Fruit fly (Drosophila melanogaster) whole organism, embryonic: ENCODE data around the gene CG43935.

Experiments used
- Atf-2 ChIP-seq: fragments of 200-800 bp; sonication (Bioruptor generic); optimal IDR thresholded peaks from 2 replicates; lab custom pipeline; 2016; ENCODE audit warnings: missing biosample characterization, missing genetic modification characterization
- CG10267 ChIP-seq: fragments of 200-800 bp; sonication (Bioruptor generic); optimal IDR thresholded peaks from 2 replicates; lab custom pipeline; 2018; ENCODE audit warnings: missing biosample characterization, mild to moderate bottlenecking, missing genetic modification characterization, moderate library complexity
- CG10543 ChIP-seq: fragments of 200-800 bp; sonication (Bioruptor generic); optimal IDR thresholded peaks from 3 replicates; lab custom pipeline; 2017; ENCODE audit warnings: missing biosample characterization, mild to moderate bottlenecking, missing genetic modification characterization, moderate library complexity
- CG11560 ChIP-seq: fragments of 200-800 bp; sonication (Bioruptor generic); IDR thresholded peaks from 3 replicates; pipeline ENCODE4 v1.3.6; 2022; ENCODE audit warnings: missing biosample characterization, missing genetic modification characterization
- CG12769 ChIP-seq: fragments of 200-800 bp; sonication (Bioruptor generic); optimal IDR thresholded peaks from 2 replicates; lab custom pipeline; 2019; ENCODE audit warnings: missing biosample characterization, mild to moderate bottlenecking, missing genetic modification characterization, moderate library complexity
- CG14050 ChIP-seq: fragments of 200-800 bp; sonication (Bioruptor generic); IDR thresholded peaks from 3 replicates; pipeline ENCODE4 v1.3.6; 2022; ENCODE audit warnings: missing biosample characterization, missing genetic modification characterization
- CG14965 ChIP-seq: fragments of 200-800 bp; sonication (Bioruptor generic); optimal IDR thresholded peaks from 2 replicates; lab custom pipeline; 2016; ENCODE audit warnings: missing biosample characterization, missing genetic modification characterization, borderline replicate concordance
- CG15269 ChIP-seq: fragments of 200-800 bp; sonication (Bioruptor generic); optimal IDR thresholded peaks from 2 replicates; lab custom pipeline; 2018; ENCODE audit warnings: missing biosample characterization, mild to moderate bottlenecking, missing genetic modification characterization, moderate library complexity
- CG15696 ChIP-seq: fragments of 200-800 bp; sonication (Bioruptor generic); optimal IDR thresholded peaks from 2 replicates; lab custom pipeline; 2019; ENCODE audit warnings: missing biosample characterization, mild to moderate bottlenecking, missing genetic modification characterization, moderate library complexity
- CG17802 ChIP-seq: fragments of 200-800 bp; sonication (Bioruptor generic); optimal IDR thresholded peaks from 2 replicates; lab custom pipeline; 2018; ENCODE audit warnings: missing biosample characterization, mild to moderate bottlenecking, missing genetic modification characterization, moderate library complexity
- CG1832 ChIP-seq: fragments of 200-800 bp; sonication (Bioruptor generic); optimal IDR thresholded peaks from 2 replicates; lab custom pipeline; 2017; ENCODE audit warnings: missing biosample characterization, mild to moderate bottlenecking, missing genetic modification characterization, inconsistent platforms
- CG3065 ChIP-seq: fragments of 200-800 bp; sonication (Bioruptor generic); optimal IDR thresholded peaks from 2 replicates; lab custom pipeline; 2016; ENCODE audit warnings: missing biosample characterization, missing genetic modification characterization
- CG33213 ChIP-seq: fragments of 200-800 bp; sonication (Bioruptor generic); optimal IDR thresholded peaks from 3 replicates; lab custom pipeline; 2016; ENCODE audit warnings: missing biosample characterization, missing genetic modification characterization
- CG3847 ChIP-seq: fragments of 200-800 bp; sonication (Bioruptor generic); IDR thresholded peaks from 2 replicates; pipeline ENCODE4 v1.3.6; 2022; ENCODE audit warnings: missing biosample characterization, missing genetic modification characterization
- CG3995 ChIP-seq: fragments of 200-800 bp; sonication (Bioruptor generic); optimal IDR thresholded peaks from 3 replicates; lab custom pipeline; 2016; ENCODE audit warnings: missing biosample characterization, missing genetic modification characterization
- CG4360 ChIP-seq: fragments of 200-800 bp; sonication (Bioruptor generic); IDR thresholded peaks from 2 replicates; pipeline ENCODE4 v1.3.6; 2022; ENCODE audit warnings: missing biosample characterization, missing genetic modification characterization
- CG4707 ChIP-seq: fragments of 200-800 bp; sonication (Bioruptor generic); optimal IDR thresholded peaks from 2 replicates; lab custom pipeline; 2018; ENCODE audit warnings: missing biosample characterization, mild to moderate bottlenecking, missing genetic modification characterization, moderate library complexity
- Camta ChIP-seq: fragments of 200-800 bp; sonication (Bioruptor generic); optimal IDR thresholded peaks from 2 replicates; lab custom pipeline; 2016; ENCODE audit warnings: missing biosample characterization, missing genetic modification characterization
- CrebB ChIP-seq: fragments of 200-800 bp; sonication (Bioruptor generic); optimal IDR thresholded peaks from 3 replicates; lab custom pipeline; 2018; ENCODE audit warnings: missing biosample characterization, mild to moderate bottlenecking, missing genetic modification characterization
- Dad ChIP-seq: fragments of 200-800 bp; sonication (Bioruptor generic); optimal IDR thresholded peaks from 3 replicates; lab custom pipeline; 2016; ENCODE audit warnings: missing biosample characterization, missing genetic modification characterization
- Drgx ChIP-seq: fragments of 200-800 bp; sonication (Bioruptor generic); IDR thresholded peaks from 2 replicates; pipeline ENCODE4 v1.3.6; 2022; ENCODE audit warnings: missing biosample characterization, missing genetic modification characterization
- E2f1 ChIP-seq: fragments of 200-800 bp; sonication (Bioruptor generic); IDR thresholded peaks from 2 replicates; pipeline ENCODE4 v1.3.6; 2022; ENCODE audit warnings: missing biosample characterization, missing genetic modification characterization
- Fer2 ChIP-seq: fragments of 200-800 bp; sonication (Bioruptor generic); optimal IDR thresholded peaks from 2 replicates; lab custom pipeline; 2018; ENCODE audit warnings: missing biosample characterization, mild to moderate bottlenecking, missing genetic modification characterization, moderate library complexity
- HLH3B ChIP-seq: fragments of 200-800 bp; sonication (Bioruptor generic); IDR thresholded peaks from 2 replicates; pipeline ENCODE4 v1.3.6; 2022; ENCODE audit warnings: missing biosample characterization, missing genetic modification characterization
- Hmr ChIP-seq: fragments of 200-800 bp; sonication (Bioruptor generic); optimal IDR thresholded peaks from 3 replicates; lab custom pipeline; 2017; ENCODE audit warnings: mild to moderate bottlenecking, missing biosample characterization, missing genetic modification reagents, missing genetic modification characterization
- Lhr ChIP-seq: fragments of 200-800 bp; sonication (Bioruptor generic); optimal IDR thresholded peaks from 3 replicates; lab custom pipeline; 2017; ENCODE audit warnings: mild to moderate bottlenecking, missing biosample characterization, missing genetic modification reagents, missing genetic modification characterization
- Ravus ChIP-seq: fragments of 200-800 bp; sonication (Bioruptor generic); IDR thresholded peaks from 2 replicates; pipeline ENCODE4 v1.3.6; 2022; ENCODE audit warnings: missing biosample characterization, missing genetic modification characterization
- Spps ChIP-seq: fragments of 200-800 bp; sonication (Bioruptor generic); optimal IDR thresholded peaks from 2 replicates; lab custom pipeline; 2018; ENCODE audit warnings: missing biosample characterization, mild to moderate bottlenecking, missing genetic modification characterization
- Stat92E ChIP-seq, 3 experiments: fragments of >200 bp in 2 of 3; fragments of 200-800 bp in 1 of 3; sonication (Bioruptor generic) in 1 of 3; optimal IDR thresholded peaks; 2 replicates each; lab custom pipeline; 2017 to 2019; ENCODE audit warnings: missing biosample characterization in 3 of 3, missing genetic modification characterization in 3 of 3, mild to moderate bottlenecking in 1 of 3, moderate library complexity in 1 of 3
- Vsx1 ChIP-seq: fragments of 200-800 bp; sonication (Bioruptor generic); optimal IDR thresholded peaks from 2 replicates; lab custom pipeline; 2017; ENCODE audit warnings: missing biosample characterization, mild to moderate bottlenecking, missing genetic modification characterization, missing genetic modification reagents
- Xbp1 ChIP-seq: fragments of 200-800 bp; sonication (Bioruptor generic); optimal IDR thresholded peaks from 3 replicates; lab custom pipeline; 2016; ENCODE audit warnings: missing biosample characterization, mild to moderate bottlenecking, missing genetic modification characterization
- ab ChIP-seq: fragments of 200-800 bp; sonication (Bioruptor generic); optimal IDR thresholded peaks from 2 replicates; lab custom pipeline; 2016; ENCODE audit warnings: missing biosample characterization, missing genetic modification characterization
- bigmax ChIP-seq: fragments of 200-800 bp; sonication (Bioruptor generic); optimal IDR thresholded peaks from 2 replicates; lab custom pipeline; 2018; ENCODE audit warnings: missing biosample characterization, mild to moderate bottlenecking, missing genetic modification characterization
- chinmo ChIP-seq: fragments of 200-800 bp; sonication (Bioruptor generic); IDR thresholded peaks from 4 replicates; pipeline ENCODE4 v1.3.6; 2022; ENCODE audit warnings: missing biosample characterization, missing genetic modification characterization; ENCODE audit not compliant: partially characterized antibody
- cwo ChIP-seq: fragments of 200-800 bp; sonication (Bioruptor generic); optimal IDR thresholded peaks from 3 replicates; lab custom pipeline; 2017; ENCODE audit warnings: missing biosample characterization, missing genetic modification characterization, mild to moderate bottlenecking, moderate library complexity, missing genetic modification reagents
- exex ChIP-seq: fragments of 200-800 bp; sonication (Bioruptor generic); optimal IDR thresholded peaks from 4 replicates; lab custom pipeline; 2018; ENCODE audit warnings: missing biosample characterization, mild to moderate bottlenecking, missing genetic modification characterization, moderate library complexity
- gce ChIP-seq: fragments of 200-800 bp; sonication (Bioruptor generic); IDR thresholded peaks from 3 replicates; pipeline ENCODE4 v1.3.6; 2022; ENCODE audit warnings: missing biosample characterization, missing genetic modification characterization
- grn ChIP-seq: fragments of 200-800 bp; sonication (Bioruptor generic); optimal IDR thresholded peaks from 3 replicates; lab custom pipeline; 2017; ENCODE audit warnings: missing biosample characterization, missing genetic modification characterization
- gsb ChIP-seq: fragments of 200-800 bp; sonication (Bioruptor generic); IDR thresholded peaks from 2 replicates; pipeline ENCODE4 v1.3.6; 2022; ENCODE audit warnings: missing biosample characterization, missing genetic modification characterization
- gt ChIP-seq: fragments of 200-800 bp; sonication (Bioruptor generic); IDR thresholded peaks from 2 replicates; pipeline ENCODE4 v1.3.6; 2022; ENCODE audit warnings: missing biosample characterization, missing genetic modification characterization
- h ChIP-seq: fragments of >200 bp; optimal IDR thresholded peaks from 2 replicates; lab custom pipeline; 2017
- inv ChIP-seq: fragments of 200-800 bp; sonication (Bioruptor generic); IDR thresholded peaks from 2 replicates; pipeline ENCODE4 v1.3.6; 2022; ENCODE audit warnings: missing biosample characterization, missing genetic modification characterization; ENCODE audit not compliant: partially characterized antibody
- maf-S ChIP-seq: fragments of 200-800 bp; sonication (Bioruptor generic); optimal IDR thresholded peaks from 2 replicates; lab custom pipeline; 2016; ENCODE audit warnings: missing biosample characterization, missing genetic modification characterization
- oc ChIP-seq: fragments of 200-800 bp; sonication (Bioruptor generic); optimal IDR thresholded peaks from 2 replicates; lab custom pipeline; 2018; ENCODE audit warnings: missing biosample characterization, mild to moderate bottlenecking, missing genetic modification characterization, moderate library complexity
- org-1 ChIP-seq: fragments of 200-800 bp; sonication (Bioruptor generic); optimal IDR thresholded peaks from 2 replicates; lab custom pipeline; 2017; ENCODE audit warnings: missing biosample characterization, missing genetic modification characterization
- sisA ChIP-seq: fragments of 200-800 bp; sonication (Bioruptor generic); IDR thresholded peaks from 2 replicates; pipeline ENCODE4 v1.3.6; 2022; ENCODE audit warnings: missing biosample characterization, missing genetic modification characterization
- slp2 ChIP-seq: fragments of 200-800 bp; sonication (Bioruptor generic); optimal IDR thresholded peaks from 2 replicates; lab custom pipeline; 2016; ENCODE audit warnings: missing biosample characterization, missing genetic modification characterization
- so ChIP-seq: fragments of 200-800 bp; sonication (Bioruptor generic); IDR thresholded peaks from 3 replicates; pipeline ENCODE4 v1.3.6; 2022; ENCODE audit warnings: missing biosample characterization, missing genetic modification characterization

The CG43935 gene

DNA sequence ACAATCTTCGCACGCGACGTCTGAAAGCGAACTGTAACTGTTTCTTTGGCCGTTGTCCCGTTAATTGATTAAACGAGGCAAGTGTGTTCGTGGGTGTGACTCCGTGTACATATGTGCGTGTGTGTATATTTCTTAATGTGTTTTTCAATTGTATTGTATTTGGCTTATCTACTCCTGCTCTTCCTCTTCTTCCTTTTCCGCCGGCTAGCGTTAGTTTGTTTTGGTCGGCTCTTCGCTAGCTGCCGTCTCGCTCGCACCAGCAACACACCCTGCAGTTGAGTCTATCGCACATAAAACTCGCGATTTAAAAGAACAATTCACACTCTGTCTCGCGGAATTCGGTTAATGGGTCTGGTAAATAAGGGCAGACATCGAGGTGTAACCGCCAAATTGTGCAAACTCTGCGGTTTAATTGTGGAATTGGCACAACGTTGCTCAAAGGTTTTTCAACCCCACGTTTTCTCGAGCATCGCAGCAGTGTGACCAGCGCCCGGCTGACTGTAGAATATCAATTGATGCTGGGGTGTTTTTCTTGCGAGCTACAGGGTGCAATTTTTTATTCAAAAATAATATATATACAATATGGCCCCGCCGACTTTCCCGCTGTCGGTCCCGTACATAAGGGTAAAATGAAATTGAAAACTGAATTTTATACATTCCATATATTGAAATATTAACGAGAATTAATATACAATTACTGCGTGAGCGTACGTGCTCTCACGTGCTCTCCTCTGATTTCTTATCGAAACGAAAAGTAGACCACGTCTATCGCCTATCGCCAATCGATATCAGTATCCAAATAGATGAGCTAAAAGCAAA, 46.8 kb downstream of the CG43935 start, which contains the start of the genes gb and CG5815 (continued):
- TF ChIP-seq CG14965 (GFP tag; lab: Kevin White, UChicago) (no peak), CG4360 (peak; percentile 49; the same call in 1 of the 2 replicates), CG4707 (GFP tag; lab: Kevin White, UChicago) (peak; percentile 13), gce (GFP tag; lab: Robert Waterston, UW) (peak; percentile 84), slp2 (GFP tag; lab: Kevin White, UChicago) (peak; percentile 55), CG33213 (peak; percentile 88), CG3065 (GFP tag; lab: Kevin White, UChicago) (peak; percentile 67), Xbp1 (GFP tag; lab: Kevin White, UChicago) (peak; percentile 94), CG12769 (tag; lab: Kevin White, UChicago) (no peak), ab (GFP tag; lab: Kevin White, UChicago) (peak; percentile 51), Lhr (peak; percentile 95), exex (tag; lab: Kevin White, UChicago) (peak; percentile 61), org-1 (GFP tag; lab: Kevin White, UChicago) (peak; percentile 72), Ravus (peak; percentile 68), CG15269 (tag; lab: Kevin White, UChicago) (peak; percentile 89), CG17802 (tag; lab: Kevin White, UChicago) (peak; percentile 75), CG1832 (GFP tag; lab: Kevin White, UChicago) (peak; percentile 77), gsb (peak; percentile 80), maf-S (GFP tag; lab: Kevin White, UChicago) (peak; percentile 66), gt (GFP tag; lab: Robert Waterston, UW) (0 out of 2 replicates have a peak, but pooled peaks have one; percentile 38), Stat92E (GFP tag; optimal IDR thresholded peaks at IDR 0.05; lab: Kevin White, UChicago) (peak in 1 of 3 experiments; percentile 34), so (GFP tag; lab: Robert Waterston, UW) (peak; percentile 79; the same call in 2 of the 3 replicates), CG10543 (GFP tag; lab: Kevin White, UChicago) (peak; percentile 90), Camta (peak; percentile 73), CG10267 (tag; lab: Kevin White, UChicago) (peak; percentile 82), Dad (GFP tag; lab: Kevin White, UChicago) (peak; percentile 82), CG15696 (tag; lab: Kevin White, UChicago) (peak; percentile 93), cwo (GFP tag; lab: Kevin White, UChicago) (peak; percentile 83), E2f1 (GFP tag; lab: Robert Waterston, UW) (peak; percentile 84), CG3995 (GFP tag; lab: Kevin White, UChicago) (peak; percentile 53), sisA (GFP tag; lab: Robert Waterston, UW) (peak; percentile 88), chinmo (peak; percentile 74; the same call in 2 of the 4 replicates), Atf-2 (GFP tag; lab: Kevin White, UChicago) (peak; percentile 59), CG11560 (tag; lab: Robert Waterston, UW) (peak; percentile 75; the same call in 2 of the 3 replicates), Drgx (GFP tag; lab: Robert Waterston, UW) (peak; percentile 91), grn (peak; percentile 61), Fer2 (tag; lab: Kevin White, UChicago) (peak; percentile 87), CG14050 (peak; percentile 82), inv (GFP tag; lab: Robert Waterston, UW) (peak; percentile 91), Hmr (GFP tag; lab: Kevin White, UChicago) (peak; percentile 95), Vsx1 (GFP tag; lab: Kevin White, UChicago) (no peak), h (lab: Kevin White, UChicago) (no peak), bigmax (GFP tag; lab: Kevin White, UChicago) (no peak), CrebB (tag; lab: Kevin White, UChicago) (peak; percentile 59), oc (no peak), HLH3B (GFP tag; lab: Robert Waterston, UW) (peak; percentile 86), Spps (tag; lab: Kevin White, UChicago) (peak; percentile 45), CG3847 (GFP tag; lab: Robert Waterston, UW) (peak; percentile 93)
